Fruit fly (Drosophila melanogaster) whole organism, larva: ENCODE results near the gene CG16825.

ENCODE experiments used
- noc ChIP-seq: fragments of 200-800 bp; sonication (Bioruptor generic); optimal IDR thresholded peaks from 3 replicates; lab custom pipeline; 2019; ENCODE audit warnings: missing biosample characterization, mild to moderate bottlenecking, missing genetic modification characterization, moderate library complexity

The CG16825 gene

DNA sequence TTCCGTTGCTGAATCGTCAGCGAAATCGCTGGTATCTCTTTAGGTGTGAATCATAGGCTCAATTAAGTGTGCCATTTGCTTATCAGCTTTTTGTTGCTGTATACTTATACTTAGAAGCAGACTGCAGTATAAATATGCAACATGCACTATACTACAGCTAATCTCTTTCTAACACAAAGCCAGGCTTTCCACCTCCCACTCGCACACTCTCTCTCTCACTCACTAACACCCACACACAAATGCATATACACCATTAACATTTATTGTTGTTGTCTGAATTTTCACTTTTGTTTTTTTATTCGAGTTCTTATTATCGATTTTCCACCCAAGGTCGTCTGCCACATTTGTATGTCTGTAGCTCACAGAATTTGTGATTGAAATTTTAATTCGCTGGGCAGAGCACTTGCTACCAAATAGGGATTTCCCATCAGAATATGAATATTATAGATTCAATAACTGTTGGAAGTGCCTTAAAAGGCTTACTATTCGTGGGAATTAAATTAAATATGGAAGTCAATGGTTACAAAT, 7.8 kb upstream of the CG16825 start:
- TF ChIP-seq noc (tag; lab: Kevin White, UChicago), result no peak

DNA sequence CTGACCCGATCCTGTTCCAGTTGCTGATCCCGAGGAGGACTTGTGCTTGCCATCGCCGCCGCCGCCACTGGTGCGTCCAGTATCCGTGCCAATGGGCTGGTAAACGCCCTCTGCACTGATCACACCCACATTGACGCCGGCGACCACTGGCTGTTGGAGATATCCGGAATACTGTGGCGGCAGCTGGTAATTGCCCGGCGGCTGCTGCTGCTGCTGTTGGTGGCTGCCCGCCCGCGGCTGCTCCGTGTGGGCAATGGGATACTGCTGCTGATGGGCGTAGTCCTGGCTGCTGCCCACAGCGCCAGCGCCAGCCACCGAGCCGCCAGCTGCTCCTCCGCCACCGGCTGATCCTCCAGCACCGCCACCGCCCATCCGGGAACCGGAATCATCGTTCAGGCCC, 412 bp downstream of the CG16825 start:
- TF ChIP-seq noc (tag; lab: Kevin White, UChicago), result no peak

DNA sequence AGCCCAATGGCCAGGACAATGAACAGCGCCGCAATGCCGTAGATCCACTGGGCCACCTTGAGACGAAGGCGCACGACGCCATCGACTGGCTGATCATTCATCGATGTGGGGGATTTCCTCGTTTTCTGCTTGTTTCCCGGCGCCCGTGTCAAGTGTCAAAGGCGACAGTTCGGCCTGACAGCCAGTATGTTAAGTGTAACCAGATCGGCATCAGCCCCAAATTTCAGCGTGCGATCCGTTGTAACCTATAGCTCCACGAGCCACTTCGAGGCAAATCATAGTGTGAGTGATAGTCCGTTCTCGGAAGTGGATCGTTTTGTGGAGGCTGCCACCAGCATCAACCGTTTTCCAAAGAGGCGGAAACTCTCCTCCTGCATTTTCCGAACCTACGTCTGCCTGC, 2.1 kb downstream of the CG16825 start, which contains the start of gene CG43779:
Gene CG43779, minus strand, starts transcription at position 101 of the 400 bp plus-strand sequence.
- TF ChIP-seq noc (tag; lab: Kevin White, UChicago), result no peak

DNA sequence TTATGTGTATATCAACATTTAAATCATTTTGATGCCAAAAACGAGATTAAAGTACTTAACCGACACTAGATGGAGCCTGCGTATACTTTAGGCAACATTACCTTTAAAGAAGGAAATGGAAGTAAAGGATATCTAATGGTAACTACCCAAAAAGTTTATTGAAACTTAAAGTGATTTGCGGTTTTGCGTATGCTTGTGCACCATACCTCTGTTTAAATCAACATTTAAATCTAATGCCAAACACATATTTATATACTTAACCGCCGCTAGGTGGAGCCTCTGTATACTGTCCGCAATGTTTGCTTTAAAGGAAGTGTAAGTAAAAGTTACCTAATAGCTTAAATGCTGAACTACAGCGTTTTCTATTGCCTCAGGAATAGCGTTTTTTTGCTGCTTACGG, 21.2 kb downstream of the CG16825 start:
- TF ChIP-seq noc (tag; lab: Kevin White, UChicago), result no peak

DNA sequence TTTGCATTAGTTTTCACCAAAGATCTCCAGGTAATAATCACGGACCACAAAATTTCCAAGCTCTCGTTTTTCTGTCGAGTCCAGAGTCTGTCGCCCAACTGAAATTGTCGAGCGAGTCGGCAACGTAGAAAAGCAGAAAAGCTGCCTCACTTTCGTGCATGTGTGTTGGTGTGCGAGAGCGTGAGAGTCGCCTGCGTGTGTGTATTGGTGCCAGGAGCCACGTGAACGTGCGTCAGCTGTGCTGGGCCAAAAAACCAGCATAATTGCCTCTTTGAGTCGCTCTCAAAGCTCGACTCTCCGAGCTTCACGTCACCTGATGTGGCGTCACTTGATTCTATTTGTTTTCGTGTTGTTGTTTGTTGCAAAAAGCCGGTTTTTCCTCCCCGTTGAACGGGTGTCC, 26.4 kb downstream of the CG16825 start, which contains the start of gene hbt:
Gene hbt, minus strand, starts transcription at position 101 of the 400 bp plus-strand sequence.
- no peak for TF ChIP-seq noc (tag; lab: Kevin White, UChicago)

DNA sequence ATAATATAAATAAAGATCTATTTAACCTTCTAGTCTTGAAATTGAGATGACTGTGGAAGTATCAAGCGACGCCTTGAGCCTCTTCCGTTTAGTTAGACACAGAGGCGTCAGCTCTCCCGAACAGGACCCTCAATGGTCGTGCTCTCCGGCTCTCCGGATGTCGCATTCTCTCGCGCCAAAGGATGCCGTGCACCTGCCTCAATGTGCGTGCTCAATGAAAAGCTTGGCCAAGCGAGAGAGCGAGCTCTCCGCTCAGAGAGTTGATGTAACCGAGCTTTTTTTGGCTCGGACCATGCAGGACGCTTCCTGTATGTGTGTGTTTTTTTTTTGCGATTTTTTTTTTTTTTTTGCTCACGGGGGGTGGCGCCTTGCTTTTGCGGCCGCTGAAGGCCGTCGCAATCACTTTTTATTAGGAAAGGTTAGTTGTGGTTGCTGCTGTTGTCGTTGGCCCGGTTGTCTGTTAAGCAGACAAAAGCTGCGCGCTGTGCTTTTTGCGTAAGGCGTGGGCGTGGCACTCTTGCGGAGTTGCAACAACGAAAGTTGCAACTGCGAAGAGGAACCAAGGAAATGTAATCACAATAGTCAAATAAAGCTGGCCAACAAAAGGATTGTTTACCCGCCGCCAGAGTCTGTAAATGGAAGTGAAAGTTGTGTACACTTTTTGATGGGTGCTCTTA, 27.4 kb downstream of the CG16825 start:
- no peak for TF ChIP-seq noc (tag; lab: Kevin White, UChicago)

DNA sequence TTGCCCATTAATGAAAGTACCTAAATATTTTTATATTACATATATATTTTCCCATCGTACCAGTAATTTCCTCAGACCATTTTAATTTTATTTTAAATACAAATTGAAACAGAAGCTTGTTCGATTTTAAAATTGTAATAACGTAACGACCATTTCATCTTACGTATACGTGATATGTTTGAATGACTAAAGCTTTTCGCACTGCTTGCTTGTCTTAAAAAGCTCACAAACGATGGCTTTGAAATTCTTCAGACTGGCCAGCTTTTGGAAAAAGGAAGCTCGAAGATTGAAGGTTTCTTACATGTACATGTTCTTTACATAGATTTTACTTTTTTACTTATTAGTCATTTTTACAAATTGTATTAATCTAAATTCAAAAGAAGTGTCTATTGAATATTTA, 28.1 kb downstream of the CG16825 start:
- no peak for TF ChIP-seq noc (tag; lab: Kevin White, UChicago)

DNA sequence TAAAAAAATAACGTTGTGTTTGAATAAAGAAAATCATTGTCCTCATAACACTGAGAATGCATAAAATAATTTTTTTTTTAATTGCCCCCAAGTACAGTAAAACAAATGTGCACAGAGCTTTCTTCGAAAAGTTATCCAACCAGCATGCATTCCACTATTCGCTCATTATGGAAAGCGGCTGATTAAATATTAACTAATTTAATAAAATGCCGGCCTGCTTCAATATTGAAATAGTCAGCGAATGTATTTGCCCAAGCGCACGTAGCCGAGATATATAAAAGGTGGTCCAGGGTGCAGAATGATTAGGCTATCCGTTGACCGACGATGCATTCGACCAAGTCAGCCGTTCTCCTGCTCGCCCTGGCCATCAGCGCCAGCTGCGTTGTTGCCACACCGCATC, 42.9 kb downstream of the CG16825 start, which contains the start of gene CG16826:
Gene CG16826, plus strand, starts transcription at position 301 of the 400 bp plus-strand sequence.
- no peak for TF ChIP-seq noc (tag; lab: Kevin White, UChicago)

DNA sequence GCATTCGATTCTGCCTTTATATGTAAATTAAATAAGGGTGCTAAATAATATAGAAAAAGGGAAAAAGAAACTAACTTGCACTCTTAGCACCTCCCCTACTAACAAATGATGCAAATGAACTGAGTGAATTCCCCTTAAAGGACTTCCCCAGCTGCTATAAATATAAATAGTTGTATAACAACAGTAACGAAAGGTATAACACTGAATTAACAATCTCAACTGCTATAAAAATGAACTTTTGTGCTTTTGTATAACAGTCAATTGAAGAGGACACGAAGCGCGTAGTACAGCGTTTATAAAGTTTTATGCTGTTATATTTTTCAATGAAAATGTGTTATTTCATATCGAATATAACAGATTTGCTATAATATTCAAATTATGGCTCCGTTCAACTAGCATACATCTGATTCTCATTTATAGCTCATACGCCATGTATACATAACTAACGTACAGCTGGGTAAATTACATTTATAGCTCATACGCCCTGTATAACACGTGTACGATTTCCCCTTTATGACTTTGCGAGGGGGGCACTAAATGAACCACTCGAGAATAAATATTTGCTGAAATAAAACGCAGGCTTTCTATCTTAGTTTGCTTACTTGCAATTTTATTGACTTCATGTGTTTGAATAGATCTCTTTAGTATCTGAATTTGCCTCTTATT, 44.8 kb downstream of the CG16825 start:
- no peak for TF ChIP-seq noc (tag; lab: Kevin White, UChicago)

DNA sequence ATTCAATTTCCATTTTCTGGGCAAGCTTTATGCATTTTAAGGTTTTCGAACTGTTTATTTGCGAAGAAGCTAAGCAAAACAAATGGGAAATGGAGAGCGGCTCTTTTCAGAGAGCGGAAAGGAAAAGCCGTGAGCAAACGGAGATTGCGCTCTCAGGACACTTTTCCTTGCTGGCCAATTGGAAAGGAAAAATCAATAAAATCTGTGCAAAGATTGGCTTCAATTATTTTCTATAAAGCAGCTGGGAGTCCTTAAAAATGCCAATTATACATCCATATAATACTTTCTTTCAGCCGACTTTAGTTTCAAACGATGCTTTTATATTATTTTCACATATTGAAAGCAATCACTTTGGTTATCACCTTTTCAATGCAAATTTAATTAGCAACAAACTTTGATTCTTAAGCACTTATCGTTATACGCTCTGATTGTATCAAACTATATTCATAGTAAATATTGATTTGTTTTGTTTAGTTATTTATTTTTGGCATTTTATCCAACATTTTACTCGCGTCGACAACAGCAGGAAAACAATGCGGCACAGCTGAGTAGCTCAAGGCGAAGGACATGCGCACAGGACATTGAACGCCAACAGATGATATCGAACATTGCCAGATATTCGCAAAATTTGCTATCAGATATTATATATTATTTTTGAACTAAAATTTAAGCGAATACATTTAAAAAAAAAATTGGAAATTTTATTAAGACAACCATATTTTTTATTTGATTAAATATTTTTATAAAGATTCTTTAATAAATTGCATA, 50.2 kb downstream of the CG16825 start, which contains the start of gene CG9395:
Gene CG9395, minus strand, starts transcription at position 494 of the 768 bp plus-strand sequence.
- TF ChIP-seq noc (tag; lab: Kevin White, UChicago), result no peak
